Worm (Caenorhabditis elegans) whole organism, young adult: ENCODE data around the gene lys-5.

Experiments
- B0019.2 ChIP-seq: fragments of 200-800 bp; sonication (Bioruptor generic); conservative IDR thresholded peaks from 2 replicates; pipeline ENCODE4 v1.3.6; 2022; ENCODE audit warnings: missing genetic modification reagents, missing genetic modification characterization, missing compliant biosample characterization
- C17E4.6 ChIP-seq: fragments of 200-800 bp; sonication (Bioruptor generic); IDR thresholded peaks from 2 replicates; pipeline ENCODE4 v1.3.6; 2022; ENCODE audit warnings: missing genetic modification reagents, missing genetic modification characterization, missing compliant biosample characterization
- F39B2.1 ChIP-seq: fragments of 200-800 bp; sonication (Bioruptor generic); IDR thresholded peaks from 2 replicates; pipeline ENCODE4 v1.3.6; 2022; ENCODE audit warnings: missing genetic modification reagents, missing genetic modification characterization, missing compliant biosample characterization
- F49E8.2 ChIP-seq: sonication (generic microtip); optimal IDR thresholded peaks from 3 replicates; lab custom pipeline; 2017; ENCODE audit warnings: missing genetic modification characterization, mild to moderate bottlenecking, missing compliant biosample characterization, antibody characterized with exemption, moderate library complexity; ENCODE audit not compliant: insufficient read depth
- F55B11.4 ChIP-seq: sonication (generic microtip); optimal IDR thresholded peaks from 2 replicates; lab custom pipeline; 2016; ENCODE audit warnings: missing compliant biosample characterization, missing genetic modification characterization, borderline replicate concordance; ENCODE audit not compliant: insufficient read depth
- F57C9.4 ChIP-seq: sonication (generic microtip); optimal IDR thresholded peaks from 2 replicates; lab custom pipeline; 2017; ENCODE audit warnings: mild to moderate bottlenecking, missing genetic modification characterization, missing compliant biosample characterization
- T07F8.4 ChIP-seq: sonication (generic microtip); optimal IDR thresholded peaks from 2 replicates; lab custom pipeline; 2016; ENCODE audit warnings: mild to moderate bottlenecking, missing genetic modification characterization, moderate library complexity, missing compliant biosample characterization
- Y95B8A.8 ChIP-seq: fragments of 200-800 bp; sonication (Bioruptor generic); IDR thresholded peaks from 2 replicates; pipeline ENCODE4 v1.3.6; 2022; ENCODE audit warnings: missing genetic modification reagents, missing genetic modification characterization, missing compliant biosample characterization
- aptf-2 ChIP-seq: fragments of 200-800 bp; sonication (Bioruptor generic); conservative IDR thresholded peaks from 2 replicates; pipeline ENCODE4 v1.3.6; 2022; ENCODE audit warnings: missing genetic modification reagents, missing genetic modification characterization, missing compliant biosample characterization
- atf-7 ChIP-seq: sonication (generic microtip); optimal IDR thresholded peaks from 2 replicates; lab custom pipeline; 2017; ENCODE audit warnings: mild to moderate bottlenecking, missing genetic modification characterization, missing compliant biosample characterization
- athp-1 ChIP-seq: sonication (generic microtip); optimal IDR thresholded peaks from 2 replicates; lab custom pipeline; 2017; ENCODE audit warnings: mild to moderate bottlenecking, missing genetic modification characterization, missing compliant biosample characterization
- attf-6 ChIP-seq: fragments of 200-800 bp; sonication (Bioruptor generic); IDR thresholded peaks from 2 replicates; pipeline ENCODE4 v1.3.6; 2022; ENCODE audit warnings: missing genetic modification reagents, missing genetic modification characterization, missing compliant biosample characterization
- cebp-1 ChIP-seq, 2 experiments: fragments of 200-800 bp in 1 of 2; sonication (Bioruptor generic) in 1 of 2; sonication (generic microtip) in 1 of 2; IDR thresholded peaks in 1 of 2; optimal IDR thresholded peaks in 1 of 2; 2 replicates each; pipeline versions ENCODE4 v1.3.6 to Lab custom; 2017 to 2022; ENCODE audit warnings: missing compliant biosample characterization in 2 of 2, missing genetic modification characterization in 2 of 2, mild to moderate bottlenecking in 1 of 2, missing genetic modification reagents in 1 of 2, moderate library complexity in 1 of 2
- cebp-2 ChIP-seq: fragments of 200-800 bp; sonication (Bioruptor generic); IDR thresholded peaks from 2 replicates; pipeline ENCODE4 v1.3.6; 2022; ENCODE audit warnings: missing genetic modification characterization, missing compliant biosample characterization
- ceh-100 ChIP-seq: fragments of 200-800 bp; sonication (Bioruptor generic); IDR thresholded peaks from 2 replicates; pipeline ENCODE4 v1.3.6; 2022; ENCODE audit warnings: missing genetic modification reagents, missing genetic modification characterization, missing compliant biosample characterization
- ceh-27 ChIP-seq: fragments of 200-800 bp; sonication (Bioruptor generic); optimal IDR thresholded peaks from 2 replicates; lab custom pipeline; 2018; ENCODE audit warnings: mild to moderate bottlenecking, missing genetic modification characterization, moderate library complexity, missing compliant biosample characterization
- ceh-40 ChIP-seq: fragments of 200-800 bp; sonication (Bioruptor generic); IDR thresholded peaks from 2 replicates; pipeline ENCODE4 v1.3.6; 2022; ENCODE audit warnings: missing genetic modification characterization, missing compliant biosample characterization
- ceh-91 ChIP-seq: fragments of 200-800 bp; sonication (Bioruptor generic); IDR thresholded peaks from 2 replicates; pipeline ENCODE4 v1.3.6; 2022; ENCODE audit warnings: missing genetic modification reagents, missing genetic modification characterization, missing compliant biosample characterization
- die-1 ChIP-seq: sonication (generic microtip); optimal IDR thresholded peaks from 2 replicates; lab custom pipeline; 2016; ENCODE audit warnings: missing genotype, mild to moderate bottlenecking, missing genetic modification characterization, missing compliant biosample characterization
- dpff-1 ChIP-seq: sonication (generic microtip); optimal IDR thresholded peaks from 2 replicates; lab custom pipeline; 2017; ENCODE audit warnings: mild to moderate bottlenecking, missing genetic modification characterization, missing compliant biosample characterization
- egl-18 ChIP-seq: fragments of 200-800 bp; sonication (Bioruptor generic); IDR thresholded peaks from 2 replicates; pipeline ENCODE4 v1.3.6; 2022; ENCODE audit warnings: missing genetic modification reagents, missing genetic modification characterization, missing compliant biosample characterization
- him-1 ChIP-seq: sonication (generic microtip); optimal IDR thresholded peaks from 2 replicates; lab custom pipeline; 2016; ENCODE audit warnings: missing genotype, missing genetic modification reagents, missing genetic modification characterization, missing compliant biosample characterization
- hmg-20 ChIP-seq: fragments of 200-800 bp; sonication (Bioruptor generic); IDR thresholded peaks from 2 replicates; pipeline ENCODE4 v1.3.6; 2022; ENCODE audit warnings: missing genetic modification reagents, missing genetic modification characterization, missing compliant biosample characterization
- hrde-1 ChIP-seq: sonication (generic microtip); optimal IDR thresholded peaks from 2 replicates; lab custom pipeline; 2016; ENCODE audit warnings: missing genetic modification characterization, mild to moderate bottlenecking, missing compliant biosample characterization, moderate library complexity, missing genotype, missing genetic modification reagents, borderline replicate concordance
- hsf-1 ChIP-seq: fragments of 200-800 bp; sonication (Bioruptor generic); IDR thresholded peaks from 2 replicates; pipeline ENCODE4 v1.3.6; 2022; ENCODE audit warnings: missing genetic modification reagents, missing genetic modification characterization, missing compliant biosample characterization
- let-607 ChIP-seq, 2 experiments: fragments of 200-800 bp in 1 of 2; sonication (Bioruptor generic) in 1 of 2; sonication (generic microtip) in 1 of 2; optimal IDR thresholded peaks; 2 replicates each; lab custom pipeline; 2016 to 2018; ENCODE audit warnings: mild to moderate bottlenecking in 2 of 2, missing compliant biosample characterization in 2 of 2, missing genetic modification characterization in 2 of 2, moderate library complexity in 2 of 2, missing genotype in 1 of 2
- lin-54 ChIP-seq: fragments of 200-800 bp; sonication (Bioruptor generic); optimal IDR thresholded peaks from 2 replicates; lab custom pipeline; 2018; ENCODE audit warnings: mild to moderate bottlenecking, missing genetic modification characterization, missing compliant biosample characterization
- lsl-1 ChIP-seq: fragments of 200-800 bp; sonication (Bioruptor generic); optimal IDR thresholded peaks from 2 replicates; lab custom pipeline; 2018; ENCODE audit warnings: mild to moderate bottlenecking, missing genetic modification characterization, moderate library complexity, missing compliant biosample characterization
- mes-4 ChIP-seq: sonication (generic microtip); optimal IDR thresholded peaks from 2 replicates; lab custom pipeline; 2016; ENCODE audit warnings: missing genotype, missing genetic modification characterization, missing compliant biosample characterization
- nfyb-1 ChIP-seq: fragments of 200-800 bp; sonication (Bioruptor generic); IDR thresholded peaks from 2 replicates; pipeline ENCODE4 v1.3.6; 2022; ENCODE audit warnings: missing genetic modification reagents, missing genetic modification characterization, missing compliant biosample characterization
- sdz-38 ChIP-seq: sonication (generic microtip); optimal IDR thresholded peaks from 2 replicates; lab custom pipeline; 2016; ENCODE audit warnings: missing genotype, missing genetic modification characterization, missing compliant biosample characterization
- tbp1 ChIP-seq: fragments of 200-800 bp; sonication (Bioruptor generic); optimal IDR thresholded peaks from 2 replicates; lab custom pipeline; 2018; ENCODE audit warnings: mild to moderate bottlenecking, missing genetic modification characterization, missing compliant biosample characterization
- ztf-22 ChIP-seq: fragments of 200-800 bp; sonication (Bioruptor generic); optimal IDR thresholded peaks from 2 replicates; lab custom pipeline; 2018; ENCODE audit warnings: mild to moderate bottlenecking, missing genetic modification characterization, moderate library complexity, missing compliant biosample characterization

Gene lys-5

DNA sequence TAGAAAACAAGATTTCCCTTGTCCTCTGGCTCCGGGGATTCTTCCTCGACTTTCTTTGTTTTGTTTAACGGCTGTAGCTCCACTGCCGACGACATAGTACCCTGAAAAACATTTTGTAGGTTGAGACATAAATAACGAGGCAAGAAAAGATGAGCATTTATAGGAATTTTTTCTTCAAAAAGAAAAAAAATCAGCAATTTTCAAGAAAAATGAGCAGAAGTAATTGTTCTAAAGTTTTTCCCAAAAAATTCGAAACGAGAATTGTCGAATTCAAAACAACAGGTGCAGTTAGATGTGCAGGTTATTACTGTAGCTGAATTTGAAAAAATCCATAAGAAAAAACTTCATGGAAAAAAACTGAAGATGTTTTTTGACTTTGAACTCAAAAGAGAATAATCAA lies 30.0 kb upstream of the lys-5 start, which contains the start of gene ent-1:
Gene ent-1, minus strand, starts transcription at position 101 of the 400 bp plus-strand sequence.
- TF ChIP-seq cebp-2 (GFP tag; lab: Robert Waterston, UW) (no peak), egl-18 (GFP tag; lab: Robert Waterston, UW) (no peak), die-1 (tag; lab: Kevin White, UChicago) (no peak), mes-4 (tag; lab: Kevin White, UChicago) (no peak)

ce11 chrIV:11651965-11652453 lies 26.6 kb upstream of the lys-5 start, which contains the start of the genes acl-3 and ndub-6:
Gene acl-3, minus strand, starts transcription at chrIV:11652023.
Gene ndub-6, plus strand, starts transcription at chrIV:11652403.
- TF ChIP-seq C17E4.6 (GFP tag; lab: Robert Waterston, UW) (no peak), ceh-40 (no peak), lsl-1 (GFP tag; lab: Kevin White, UChicago) (no peak), ztf-22 (GFP tag; lab: Kevin White, UChicago) (no peak), T07F8.4 (tag; lab: Kevin White, UChicago) (no peak), athp-1 (no peak), sdz-38 (tag; lab: Kevin White, UChicago) (no peak)

DNA sequence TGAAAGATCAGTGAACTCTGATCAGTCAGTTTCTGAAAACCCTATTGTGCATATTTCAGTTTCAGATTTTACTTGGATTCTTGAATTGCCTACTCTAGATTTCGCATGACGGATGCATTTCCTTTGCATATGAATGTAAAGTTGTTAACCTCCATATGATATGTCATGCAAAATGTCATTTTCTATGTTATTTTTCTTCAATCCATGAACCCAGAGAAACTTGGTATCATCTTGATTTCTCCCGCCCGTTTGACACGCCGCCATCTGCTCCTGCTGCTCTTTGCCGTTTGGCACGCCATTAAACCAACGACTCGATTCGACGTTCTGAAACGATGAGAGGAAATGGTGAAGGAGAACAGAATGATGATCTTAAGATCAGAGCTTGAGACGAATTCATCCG lies 25.0 kb upstream of the lys-5 start:
- TF ChIP-seq hmg-20, result no peak
- 0 out of 2 replicates have a peak, but pooled peaks have one; percentile 15 for TF ChIP-seq nfyb-1 (GFP tag; lab: Robert Waterston, UW)
- TF ChIP-seq, all 124 proteins: peak for 1

ce11 chrIV:11649031-11649430 lies 23.6 kb upstream of the lys-5 start, which contains the start of gene ZK809.8:
Gene ZK809.8, minus strand, starts transcription at chrIV:11649064.
- TF ChIP-seq tbp1 (GFP tag; lab: Kevin White, UChicago), result no peak
- TF ChIP-seq attf-6 (GFP tag; lab: Robert Waterston, UW), result no peak
- TF ChIP-seq ceh-27 (GFP tag; lab: Kevin White, UChicago), result no peak
- TF ChIP-seq F49E8.2, result no peak
- TF ChIP-seq cebp-1 (GFP tag; IDR thresholded peaks at IDR 0.05; lab: Robert Waterston, UW), result no peak
- no peak for TF ChIP-seq cebp-1 (tag; optimal IDR thresholded peaks at IDR 0.05; lab: Kevin White, UChicago)
- no peak for TF ChIP-seq ceh-100 (GFP tag; lab: Robert Waterston, UW)
- TF ChIP-seq let-607 (tag; optimal IDR thresholded peaks at IDR 0.05; lab: Kevin White, UChicago), result no peak
- no peak for TF ChIP-seq dpff-1 (tag; lab: Kevin White, UChicago)
- TF ChIP-seq ceh-91 (GFP tag; lab: Robert Waterston, UW), result no peak
- no peak for TF ChIP-seq aptf-2
- TF ChIP-seq Y95B8A.8 (GFP tag; lab: Robert Waterston, UW), result no peak
- no peak for TF ChIP-seq F57C9.4 (tag; lab: Kevin White, UChicago)
- no peak for TF ChIP-seq lin-54 (GFP tag; lab: Kevin White, UChicago)
- TF ChIP-seq him-1 (tag; lab: Kevin White, UChicago), result no peak
- TF ChIP-seq B0019.2 (GFP tag; lab: Robert Waterston, UW), result no peak
- TF ChIP-seq hrde-1, result no peak
- TF ChIP-seq atf-7 (tag; lab: Kevin White, UChicago), result no peak
- no peak for TF ChIP-seq F55B11.4 (tag; lab: Kevin White, UChicago)
- no peak for TF ChIP-seq F39B2.1 (GFP tag; lab: Robert Waterston, UW)
- no peak for TF ChIP-seq hsf-1 (GFP tag; lab: Robert Waterston, UW)
